Fruit fly (Drosophila melanogaster): ENCODE measurements around the gene CG8032.

- TF ChIP-seq BEAF-32 (GFP tag; optimal IDR thresholded peaks at IDR 0.05), result no peak
- no peak for TF ChIP-seq Aef1 (GFP tag; IDR thresholded peaks at IDR 0.05)
- TF ChIP-seq CG4360 (GFP tag; IDR thresholded peaks at IDR 0.05), result 0 out of 2 replicates have a peak, but pooled peaks have one; percentile 12
- TF ChIP-seq jumu (GFP tag; optimal IDR thresholded peaks at IDR 0.05), result peak; percentile 26
- TF ChIP-seq bcd (GFP tag; optimal IDR thresholded peaks at IDR 0.05), result peak; percentile 47
- peak; percentile 55 for TF ChIP-seq gsb-n (tag; optimal IDR thresholded peaks at IDR 0.05)
- no peak for TF ChIP-seq ap (GFP tag; IDR thresholded peaks at IDR 0.05)
- peak; percentile 26 to 34 for TF ChIP-seq Trl (optimal IDR thresholded peaks at IDR 0.05)
- peak; percentile 53 for TF ChIP-seq Trl (GFP tag; optimal IDR thresholded peaks at IDR 0.05)
- peak; percentile 44 for TF ChIP-seq zen (tag; optimal IDR thresholded peaks at IDR 0.05)
- no peak for TF ChIP-seq gfzf (GFP tag; optimal IDR thresholded peaks at IDR 0.05)
- peak; percentile 44 for TF ChIP-seq az2 (GFP tag; optimal IDR thresholded peaks at IDR 0.05)
- TF ChIP-seq danr (GFP tag; IDR thresholded peaks at IDR 0.05), result no peak
- TF ChIP-seq chif (GFP tag; optimal IDR thresholded peaks at IDR 0.05), result peak; percentile 20 to 42
These were observed 4.6 kb upstream of the CG8032 start for dm6 chr3R:8659200-8659897.
